Fruit fly (Drosophila melanogaster) whole organism, embryonic: Measurements from ENCODE around the gene Pgd.

ENCODE experiments used
- CG10654 ChIP-seq: fragments of 200-800 bp; sonication (Bioruptor generic); optimal IDR thresholded peaks from 2 replicates; lab custom pipeline; 2016; ENCODE audit warnings: missing biosample characterization, missing genetic modification characterization
- CG12769 ChIP-seq: fragments of 200-800 bp; sonication (Bioruptor generic); optimal IDR thresholded peaks from 2 replicates; lab custom pipeline; 2019; ENCODE audit warnings: missing biosample characterization, mild to moderate bottlenecking, missing genetic modification characterization, moderate library complexity
- CG13123 ChIP-seq: fragments of 200-800 bp; sonication (Bioruptor generic); optimal IDR thresholded peaks from 2 replicates; lab custom pipeline; 2016; ENCODE audit warnings: missing biosample characterization, missing genetic modification characterization
- CG13894 ChIP-seq: fragments of 200-800 bp; sonication (Bioruptor generic); optimal IDR thresholded peaks from 3 replicates; lab custom pipeline; 2018; ENCODE audit warnings: missing biosample characterization, mild to moderate bottlenecking, missing genetic modification characterization, moderate library complexity
- CG14441 ChIP-seq: fragments of 200-800 bp; sonication (Bioruptor generic); IDR thresholded peaks from 2 replicates; pipeline ENCODE4 v1.3.6; 2022; ENCODE audit warnings: missing biosample characterization, missing genetic modification characterization
- CG14667 ChIP-seq: fragments of 200-800 bp; sonication (Bioruptor generic); IDR thresholded peaks from 2 replicates; pipeline ENCODE4 v1.3.6; 2022; ENCODE audit warnings: missing biosample characterization, missing genetic modification characterization
- CG17359 ChIP-seq: fragments of 200-800 bp; sonication (Bioruptor generic); optimal IDR thresholded peaks from 3 replicates; lab custom pipeline; 2018; ENCODE audit warnings: missing biosample characterization, mild to moderate bottlenecking, missing genetic modification characterization, moderate library complexity
- CG17802 ChIP-seq: fragments of 200-800 bp; sonication (Bioruptor generic); optimal IDR thresholded peaks from 2 replicates; lab custom pipeline; 2018; ENCODE audit warnings: missing biosample characterization, mild to moderate bottlenecking, missing genetic modification characterization, moderate library complexity
- CG1792 ChIP-seq: fragments of 200-800 bp; sonication (Bioruptor generic); optimal IDR thresholded peaks from 2 replicates; lab custom pipeline; 2016; ENCODE audit warnings: missing biosample characterization, missing genetic modification characterization
- CG2129 ChIP-seq: fragments of 200-800 bp; sonication (Bioruptor generic); IDR thresholded peaks from 2 replicates; pipeline ENCODE4 v1.3.6; 2022; ENCODE audit warnings: missing biosample characterization, missing genetic modification characterization; ENCODE audit not compliant: partially characterized antibody
- CG2889 ChIP-seq: fragments of 200-800 bp; sonication (Bioruptor generic); IDR thresholded peaks from 3 replicates; pipeline ENCODE4 v1.3.6; 2022; ENCODE audit warnings: missing biosample characterization, missing genetic modification characterization
- CG30020 ChIP-seq: fragments of 200-800 bp; optimal IDR thresholded peaks from 2 replicates; lab custom pipeline; 2019; ENCODE audit warnings: missing biosample characterization, mild to moderate bottlenecking, missing genetic modification characterization, moderate library complexity
- CG31441 ChIP-seq: fragments of 200-800 bp; sonication (Bioruptor generic); IDR thresholded peaks from 2 replicates; pipeline ENCODE4 v1.3.6; 2022; ENCODE audit warnings: missing biosample characterization, missing genetic modification characterization
- CG32767 ChIP-seq: fragments of 200-800 bp; sonication (Bioruptor generic); IDR thresholded peaks from 2 replicates; pipeline ENCODE4 v1.3.6; 2022; ENCODE audit warnings: missing biosample characterization, missing genetic modification characterization
- CG34376 ChIP-seq: fragments of 200-800 bp; sonication (Bioruptor generic); optimal IDR thresholded peaks from 2 replicates; lab custom pipeline; 2018; ENCODE audit warnings: missing biosample characterization, mild to moderate bottlenecking, missing genetic modification characterization
- CG3726 ChIP-seq: fragments of 200-800 bp; sonication (Bioruptor generic); IDR thresholded peaks from 3 replicates; pipeline ENCODE4, ENCODE4 v1.3.6; 2022; ENCODE audit warnings: missing biosample characterization, missing genetic modification characterization
- CG3995 ChIP-seq: fragments of 200-800 bp; sonication (Bioruptor generic); optimal IDR thresholded peaks from 3 replicates; lab custom pipeline; 2016; ENCODE audit warnings: missing biosample characterization, missing genetic modification characterization
- CG4424 ChIP-seq: fragments of 200-800 bp; sonication (Bioruptor generic); optimal IDR thresholded peaks from 3 replicates; lab custom pipeline; 2016; ENCODE audit warnings: missing biosample characterization, missing genetic modification characterization
- CG5953 ChIP-seq: fragments of 200-800 bp; sonication (Bioruptor generic); IDR thresholded peaks from 2 replicates; pipeline ENCODE4 v1.3.6; 2022; ENCODE audit warnings: missing biosample characterization, missing genetic modification characterization
- CG6272 ChIP-seq: fragments of 200-800 bp; sonication (Bioruptor generic); IDR thresholded peaks from 2 replicates; pipeline ENCODE4 v1.3.6; 2022; ENCODE audit warnings: missing biosample characterization, missing genetic modification characterization
- CG8089 ChIP-seq: fragments of 200-800 bp; sonication (Bioruptor generic); optimal IDR thresholded peaks from 3 replicates; lab custom pipeline; 2016; ENCODE audit warnings: missing biosample characterization, missing genetic modification characterization
- Camta ChIP-seq: fragments of 200-800 bp; sonication (Bioruptor generic); optimal IDR thresholded peaks from 2 replicates; lab custom pipeline; 2016; ENCODE audit warnings: missing biosample characterization, missing genetic modification characterization
- Dfd ChIP-seq, 2 experiments: fragments of >200 bp; optimal IDR thresholded peaks; 2 replicates each; lab custom pipeline; 2017; ENCODE audit warnings: missing biosample characterization in 2 of 2, missing genetic modification characterization in 2 of 2
- Dip2 ChIP-seq: fragments of 200-800 bp; sonication (Bioruptor generic); IDR thresholded peaks from 2 replicates; pipeline ENCODE4 v1.3.6; 2022; ENCODE audit warnings: missing biosample characterization, missing genetic modification characterization
- Dip3 ChIP-seq: fragments of 200-800 bp; sonication (Bioruptor generic); optimal IDR thresholded peaks from 3 replicates; lab custom pipeline; 2016; ENCODE audit warnings: missing biosample characterization, missing genetic modification characterization
- Drgx ChIP-seq: fragments of 200-800 bp; sonication (Bioruptor generic); IDR thresholded peaks from 2 replicates; pipeline ENCODE4 v1.3.6; 2022; ENCODE audit warnings: missing biosample characterization, missing genetic modification characterization
- Eip74EF ChIP-seq, 2 experiments: fragments of 200-800 bp in 1 of 2; fragments of >200 bp in 1 of 2; sonication (Bioruptor generic) in 1 of 2; optimal IDR thresholded peaks; 2 replicates each; lab custom pipeline; 2017 to 2019; ENCODE audit warnings: missing biosample characterization in 2 of 2, missing genetic modification characterization in 2 of 2, mild to moderate bottlenecking in 1 of 2, moderate library complexity in 1 of 2
- GATAe ChIP-seq: fragments of 200-800 bp; sonication (Bioruptor generic); conservative IDR thresholded peaks from 2 replicates; pipeline ENCODE4 v1.3.6; 2022; ENCODE audit warnings: missing biosample characterization, missing genetic modification characterization
- HLH54F ChIP-seq: fragments of 200-800 bp; sonication (Bioruptor generic); optimal IDR thresholded peaks from 3 replicates; lab custom pipeline; 2016; ENCODE audit warnings: missing biosample characterization, missing genetic modification characterization
- Hmx ChIP-seq: fragments of 200-800 bp; sonication (Bioruptor generic); optimal IDR thresholded peaks from 2 replicates; lab custom pipeline; 2016; ENCODE audit warnings: missing biosample characterization, missing genetic modification characterization
- Meics ChIP-seq: fragments of 200-800 bp; sonication (Bioruptor generic); optimal IDR thresholded peaks from 2 replicates; lab custom pipeline; 2017; ENCODE audit warnings: missing biosample characterization, mild to moderate bottlenecking, missing genetic modification characterization
- Myb ChIP-seq: fragments of 200-800 bp; sonication (Bioruptor generic); optimal IDR thresholded peaks from 2 replicates; lab custom pipeline; 2016; ENCODE audit warnings: missing biosample characterization, missing genetic modification characterization
- Nf-YA ChIP-seq: fragments of 200-800 bp; sonication (Bioruptor generic); IDR thresholded peaks from 2 replicates; pipeline ENCODE4 v1.3.6; 2022; ENCODE audit warnings: missing biosample characterization, missing genetic modification characterization
- Nf-YB ChIP-seq: fragments of 200-800 bp; sonication (Bioruptor generic); optimal IDR thresholded peaks from 3 replicates; lab custom pipeline; 2019; ENCODE audit warnings: missing biosample characterization, mild to moderate bottlenecking, missing genetic modification characterization, moderate library complexity
- Oaz ChIP-seq: fragments of 200-800 bp; sonication (Bioruptor generic); IDR thresholded peaks from 2 replicates; pipeline ENCODE4 v1.3.6; 2022; ENCODE audit warnings: missing biosample characterization, missing genetic modification characterization
- Sox100B ChIP-seq: fragments of 200-800 bp; sonication (Bioruptor generic); optimal IDR thresholded peaks from 3 replicates; lab custom pipeline; 2018; ENCODE audit warnings: missing biosample characterization, mild to moderate bottlenecking, missing genetic modification characterization
- amos ChIP-seq: fragments of 200-800 bp; sonication (Bioruptor generic); IDR thresholded peaks from 2 replicates; pipeline ENCODE4 v1.3.6; 2022; ENCODE audit warnings: missing biosample characterization, missing genetic modification characterization; ENCODE audit not compliant: partially characterized antibody
- bab2 ChIP-seq: fragments of 200-800 bp; sonication (Bioruptor generic); optimal IDR thresholded peaks from 2 replicates; lab custom pipeline; 2016; ENCODE audit warnings: missing biosample characterization, missing genetic modification characterization
- br ChIP-seq: fragments of >200 bp; optimal IDR thresholded peaks from 2 replicates; lab custom pipeline; 2017
- cwo ChIP-seq: fragments of 200-800 bp; sonication (Bioruptor generic); optimal IDR thresholded peaks from 3 replicates; lab custom pipeline; 2017; ENCODE audit warnings: missing biosample characterization, missing genetic modification characterization, mild to moderate bottlenecking, moderate library complexity, missing genetic modification reagents
- esg ChIP-seq: fragments of 200-800 bp; sonication (Bioruptor generic); conservative IDR thresholded peaks from 2 replicates; pipeline ENCODE4 v1.3.6; 2022; ENCODE audit warnings: missing biosample characterization, missing genetic modification characterization
- ewg ChIP-seq: fragments of 200-800 bp; sonication (Bioruptor generic); optimal IDR thresholded peaks from 3 replicates; lab custom pipeline; 2017; ENCODE audit warnings: mild to moderate bottlenecking, missing biosample characterization, missing genetic modification reagents, missing genetic modification characterization
- inv ChIP-seq: fragments of 200-800 bp; sonication (Bioruptor generic); IDR thresholded peaks from 2 replicates; pipeline ENCODE4 v1.3.6; 2022; ENCODE audit warnings: missing biosample characterization, missing genetic modification characterization; ENCODE audit not compliant: partially characterized antibody
- maf-S ChIP-seq: fragments of 200-800 bp; sonication (Bioruptor generic); optimal IDR thresholded peaks from 2 replicates; lab custom pipeline; 2016; ENCODE audit warnings: missing biosample characterization, missing genetic modification characterization
- mld ChIP-seq: fragments of 200-800 bp; sonication (Bioruptor generic); IDR thresholded peaks from 3 replicates; pipeline ENCODE4 v1.3.6; 2022; ENCODE audit warnings: missing biosample characterization, missing genetic modification characterization; ENCODE audit not compliant: partially characterized antibody
- onecut ChIP-seq: fragments of 200-800 bp; sonication (Bioruptor generic); IDR thresholded peaks from 2 replicates; pipeline ENCODE4 v1.3.6; 2022; ENCODE audit warnings: missing biosample characterization, missing genetic modification characterization
- schlank ChIP-seq: fragments of 200-800 bp; sonication (Bioruptor generic); optimal IDR thresholded peaks from 2 replicates; lab custom pipeline; 2018; ENCODE audit warnings: missing biosample characterization, mild to moderate bottlenecking, missing genetic modification characterization
- sna ChIP-seq: fragments of 200-800 bp; sonication (Bioruptor generic); IDR thresholded peaks from 2 replicates; pipeline ENCODE4 v1.3.6; 2022; ENCODE audit warnings: missing biosample characterization, missing genetic modification characterization; ENCODE audit not compliant: partially characterized antibody
- sug ChIP-seq: fragments of 200-800 bp; optimal IDR thresholded peaks from 2 replicates; lab custom pipeline; 2019; ENCODE audit warnings: missing biosample characterization, mild to moderate bottlenecking, missing genetic modification characterization, moderate library complexity
- tx ChIP-seq: fragments of 200-800 bp; sonication (Bioruptor generic); optimal IDR thresholded peaks from 2 replicates; lab custom pipeline; 2016; ENCODE audit warnings: missing biosample characterization, missing genetic modification characterization
- zen2 ChIP-seq: fragments of 200-800 bp; sonication (Bioruptor generic); IDR thresholded peaks from 3 replicates; pipeline ENCODE4 v1.3.6; 2022; ENCODE audit warnings: missing biosample characterization, missing genetic modification characterization; ENCODE audit not compliant: partially characterized antibody

Gene Pgd

DNA sequence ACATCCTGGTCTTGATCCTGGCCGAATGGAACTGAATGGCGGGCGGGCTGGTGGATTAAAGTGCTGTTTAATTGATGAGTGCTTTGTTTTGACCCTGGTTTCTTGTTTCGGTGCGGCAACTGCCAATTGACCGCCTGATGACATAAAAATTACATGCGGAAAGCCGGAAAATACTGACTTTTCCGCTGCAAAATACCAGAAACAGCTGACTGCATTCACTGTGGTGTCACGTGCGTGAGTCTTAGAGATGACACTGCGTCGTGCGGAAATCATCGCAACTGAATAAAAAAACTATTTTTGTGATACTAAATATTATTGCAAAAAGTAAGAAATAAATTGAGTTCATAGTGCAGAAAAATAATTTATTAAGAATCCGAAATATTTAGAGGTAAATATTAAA, 4.5 kb downstream of the Pgd start, which contains the start of gene bcn92 (continued):
- TF ChIP-seq Dip2 = no peak
- peak; percentile 23 for TF ChIP-seq Dip3
- no peak for TF ChIP-seq CG2889 (GFP tag; lab: Robert Waterston, UW)
- no peak for TF ChIP-seq schlank
- TF ChIP-seq Nf-YA = no peak
- peak; percentile 43 for TF ChIP-seq CG1792 (GFP tag; lab: Kevin White, UChicago)
- TF ChIP-seq inv (GFP tag; lab: Robert Waterston, UW) = peak; percentile 93
- TF ChIP-seq sna (GFP tag; lab: Robert Waterston, UW) = peak; percentile 93
- TF ChIP-seq CG6272 (GFP tag; lab: Robert Waterston, UW) = peak; percentile 31; the same call in 1 of the 2 replicates
- TF ChIP-seq cwo (GFP tag; lab: Kevin White, UChicago) = peak; percentile 51
- TF ChIP-seq CG5953 (GFP tag; lab: Robert Waterston, UW) = no peak
- TF ChIP-seq CG8089 (GFP tag; lab: Kevin White, UChicago) = no peak
- TF ChIP-seq Sox100B = no peak
- TF ChIP-seq Dfd (GFP tag; optimal IDR thresholded peaks at IDR 0.05; lab: Kevin White, UChicago) = no peak
- TF ChIP-seq zen2 (GFP tag; lab: Robert Waterston, UW) = peak; percentile 92
- no peak for TF ChIP-seq CG17802 (tag; lab: Kevin White, UChicago)
- peak; percentile 48 for TF ChIP-seq sug (tag; lab: Kevin White, UChicago)
- TF ChIP-seq CG13123 (GFP tag; lab: Kevin White, UChicago) = peak; percentile 26
- peak; percentile 33 for TF ChIP-seq bab2
- 0 out of 2 replicates have a peak, but pooled peaks have one; percentile 8 for TF ChIP-seq Drgx (GFP tag; lab: Robert Waterston, UW)
- no peak for TF ChIP-seq ewg
- no peak for TF ChIP-seq Eip74EF (GFP tag; optimal IDR thresholded peaks at IDR 0.05; lab: Kevin White, UChicago)
- TF ChIP-seq Nf-YB (GFP tag; lab: Kevin White, UChicago) = peak; percentile 8
- no peak for TF ChIP-seq CG31441
- no peak for TF ChIP-seq Hmx
- peak; percentile 33; the same call in 1 of the 2 replicates for TF ChIP-seq CG14441
- no peak for TF ChIP-seq CG13894 (tag; lab: Kevin White, UChicago)
- TF ChIP-seq CG30020 = peak; percentile 26
- TF ChIP-seq onecut = no peak
- peak; percentile 49 for TF ChIP-seq maf-S (GFP tag; lab: Kevin White, UChicago)
- TF ChIP-seq CG34376 = peak; percentile 33
- TF ChIP-seq CG12769 (tag; lab: Kevin White, UChicago) = peak; percentile 46
- peak; percentile 37 for TF ChIP-seq Meics
- TF ChIP-seq CG2129 (GFP tag; lab: Robert Waterston, UW) = peak; percentile 86
- no peak for TF ChIP-seq CG10654 (GFP tag; lab: Kevin White, UChicago)
- TF ChIP-seq tx (GFP tag; lab: Kevin White, UChicago) = no peak
- TF ChIP-seq CG32767 (GFP tag; lab: Robert Waterston, UW) = no peak
- peak; percentile 28 for TF ChIP-seq CG3995 (GFP tag; lab: Kevin White, UChicago)
- peak; percentile 45 for TF ChIP-seq Myb (GFP tag; lab: Kevin White, UChicago)
- TF ChIP-seq CG14667 (GFP tag; lab: Robert Waterston, UW) = 0 out of 2 replicates have a peak, but pooled peaks have one; percentile 5
- TF ChIP-seq Camta = peak; percentile 45
- TF ChIP-seq CG4424 (GFP tag; lab: Kevin White, UChicago) = peak; percentile 40
- TF ChIP-seq GATAe (GFP tag; lab: Robert Waterston, UW) = no peak
- TF ChIP-seq esg (GFP tag; lab: Robert Waterston, UW) = no peak
- TF ChIP-seq CG3726 (GFP tag; lab: Robert Waterston, UW) = no peak
- TF ChIP-seq mld (GFP tag; lab: Robert Waterston, UW) = peak; percentile 86; the same call in 2 of the 3 replicates
- TF ChIP-seq CG17359 = peak; percentile 3
- no peak for TF ChIP-seq Oaz (GFP tag; lab: Robert Waterston, UW)
- peak; percentile 41 for TF ChIP-seq HLH54F (GFP tag; lab: Kevin White, UChicago)
- peak; percentile 97 for TF ChIP-seq amos (GFP tag; lab: Robert Waterston, UW)
- TF ChIP-seq br (lab: Kevin White, UChicago) = no peak
